Worm (Caenorhabditis elegans): Measurements from ENCODE around the gene Y69H2.7.

DNA sequence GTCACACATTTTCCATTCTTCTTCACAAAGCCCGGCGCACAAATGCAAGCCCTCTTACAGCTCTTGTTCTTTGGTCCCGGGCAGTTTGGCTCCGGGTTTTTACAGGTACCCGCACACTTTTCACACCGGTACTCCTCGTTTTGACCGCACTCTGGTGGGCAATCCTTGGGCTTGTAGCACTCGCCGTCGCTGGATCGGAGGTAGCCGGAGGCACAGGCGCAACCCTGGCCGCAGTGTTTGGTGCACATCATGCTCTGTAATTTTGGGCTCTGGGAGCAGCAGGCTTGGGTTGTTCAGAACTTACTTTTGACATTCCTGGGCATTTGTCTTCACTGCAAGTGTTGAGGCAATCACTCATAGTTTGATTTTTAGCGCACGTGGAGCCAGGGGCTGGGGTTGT is 32.4 kb upstream of the Y69H2.7 start:
- TF ChIP-seq ama-1 (optimal IDR thresholded peaks at IDR 0.05): no peak
- TF ChIP-seq egl-43 (GFP tag; IDR thresholded peaks at IDR 0.05): no peak
- TF ChIP-seq lin-39 (tag; optimal IDR thresholded peaks at IDR 0.05): no peak
